Fruit fly (Drosophila melanogaster): ENCODE results near the gene Tmhs.
A peak's percentile ranks its signal among the peaks of the same experiment; 100 is the strongest.

Tmhs gene

dm6 chr3L:1885436-1885835 is at the start of gene Tmhs:
Gene Tmhs (plus strand): TSS chr3L:1885657.
- no peak for TF ChIP-seq CG17801 (GFP tag; optimal IDR thresholded peaks at IDR 0.05; ENCODE audit: partially characterized antibody)

- no peak for TF ChIP-seq CG17801 (GFP tag; optimal IDR thresholded peaks at IDR 0.05; ENCODE audit: partially characterized antibody)
These were observed 43.5 kb upstream of the Tmhs start, which contains the start of gene Cpr62Bc for dm6 chr3L:1841984-1842383. Gene Cpr62Bc (minus strand): TSS chr3L:1842084.

dm6 chr3L:1844600-1844999 is 40.9 kb upstream of the Tmhs start:
- no peak for TF ChIP-seq CG17801 (GFP tag; optimal IDR thresholded peaks at IDR 0.05; ENCODE audit: partially characterized antibody)

DNA sequence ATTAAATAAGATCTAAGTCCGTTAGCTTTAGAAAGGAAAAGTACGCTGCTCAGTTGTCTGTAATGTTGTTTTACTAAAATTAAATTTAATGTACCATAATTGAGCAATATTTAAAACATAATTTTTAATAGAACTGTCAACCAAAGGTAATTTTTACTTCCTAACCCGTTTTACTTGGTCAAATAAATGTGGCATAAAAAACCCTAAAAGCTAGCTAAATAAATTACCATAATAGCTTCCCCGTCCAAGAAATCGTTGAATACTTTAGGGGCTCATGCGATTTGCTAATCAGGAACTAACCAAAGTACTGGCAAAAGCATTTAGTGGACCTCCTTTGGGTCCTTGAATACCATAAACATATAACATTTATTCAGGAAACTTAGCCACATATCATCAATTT is 35.0 kb upstream of the Tmhs start:
- no peak for TF ChIP-seq CG17801 (GFP tag; optimal IDR thresholded peaks at IDR 0.05; ENCODE audit: partially characterized antibody)

- TF ChIP-seq CG17801 (GFP tag; optimal IDR thresholded peaks at IDR 0.05; ENCODE audit: partially characterized antibody) = no peak
These were observed 32.2 kb upstream of the Tmhs start for dm6 chr3L:1853277-1853676.

- no peak for TF ChIP-seq CG17801 (GFP tag; optimal IDR thresholded peaks at IDR 0.05; ENCODE audit: partially characterized antibody)
These were observed 30.0 kb upstream of the Tmhs start, which contains the start of gene CNMa for dm6 chr3L:1855491-1855890. Gene CNMa (minus strand): TSS chr3L:1855591.

DNA sequence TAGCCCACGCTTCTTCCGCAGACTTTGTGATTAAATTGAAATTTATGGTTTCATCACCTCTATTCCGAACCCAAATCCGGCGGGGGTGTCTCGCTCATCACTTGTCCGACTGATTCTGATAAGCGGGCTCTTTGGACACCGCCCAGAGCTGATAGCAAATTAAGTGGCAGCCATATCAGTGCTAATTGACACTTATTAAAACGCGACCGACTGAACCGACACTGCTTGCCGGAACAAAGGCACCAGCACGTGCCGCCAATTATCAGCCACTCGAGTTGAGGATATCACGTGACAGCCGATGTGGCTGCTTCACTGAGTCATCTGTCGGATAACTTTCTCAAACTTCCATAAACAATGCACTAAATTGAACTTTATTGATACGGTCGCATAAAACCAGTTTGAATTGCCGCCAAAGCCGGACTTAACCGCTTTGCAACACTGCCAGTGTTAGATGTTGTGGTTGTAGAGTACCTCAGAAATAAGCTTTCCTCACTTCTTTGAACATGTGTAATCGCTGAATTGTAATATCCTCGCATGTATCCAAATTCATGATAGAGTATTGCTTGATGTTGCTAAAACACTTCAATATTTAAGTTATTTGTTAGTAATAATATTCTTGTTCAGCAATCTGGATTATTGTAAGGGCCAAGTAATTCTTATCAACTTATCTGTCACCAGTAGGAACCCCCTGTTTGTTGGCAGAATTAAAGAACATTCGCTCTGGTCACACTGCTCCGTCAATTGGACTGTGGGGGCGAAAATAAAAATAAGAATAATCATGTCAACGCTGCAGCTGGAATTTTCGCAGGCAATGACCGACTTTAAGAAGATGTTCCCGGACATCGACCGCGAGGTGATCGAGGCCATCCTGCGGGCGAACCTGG is 28.7 kb upstream of the Tmhs start, which contains the start of gene CG12024:
CG12024 (plus strand) TSS at position 699 of the 884 bp plus-strand sequence.
- TF ChIP-seq CG17801 (GFP tag; optimal IDR thresholded peaks at IDR 0.05; ENCODE audit: partially characterized antibody) = peak; percentile 58

DNA sequence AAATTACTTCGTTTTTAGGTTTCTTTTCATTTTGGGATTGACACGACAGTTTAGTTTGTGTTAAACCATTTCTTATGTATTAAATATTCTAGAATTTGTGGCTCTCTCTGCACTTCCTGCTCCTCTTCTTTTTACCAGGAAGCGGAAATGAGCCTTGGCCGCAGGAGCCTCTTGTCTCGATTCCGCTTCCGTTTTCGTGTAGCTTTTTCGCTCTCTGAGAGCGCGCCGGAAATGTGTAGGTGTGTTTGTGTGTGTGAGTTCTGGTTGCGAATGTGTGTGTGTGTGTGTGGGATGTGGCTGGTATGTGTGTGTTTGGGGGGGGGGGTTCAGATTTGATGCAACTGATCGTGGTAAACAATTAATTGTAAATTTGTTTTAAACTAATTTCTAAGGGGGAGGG is 25.9 kb upstream of the Tmhs start:
- peak; percentile 22 for TF ChIP-seq CG17801 (GFP tag; optimal IDR thresholded peaks at IDR 0.05; ENCODE audit: partially characterized antibody)

dm6 chr3L:1860749-1861148 is 24.7 kb upstream of the Tmhs start:
- no peak for TF ChIP-seq CG17801 (GFP tag; optimal IDR thresholded peaks at IDR 0.05; ENCODE audit: partially characterized antibody)

- no peak for TF ChIP-seq CG17801 (GFP tag; optimal IDR thresholded peaks at IDR 0.05; ENCODE audit: partially characterized antibody)
These were observed 24.1 kb upstream of the Tmhs start for dm6 chr3L:1861400-1861793.

DNA sequence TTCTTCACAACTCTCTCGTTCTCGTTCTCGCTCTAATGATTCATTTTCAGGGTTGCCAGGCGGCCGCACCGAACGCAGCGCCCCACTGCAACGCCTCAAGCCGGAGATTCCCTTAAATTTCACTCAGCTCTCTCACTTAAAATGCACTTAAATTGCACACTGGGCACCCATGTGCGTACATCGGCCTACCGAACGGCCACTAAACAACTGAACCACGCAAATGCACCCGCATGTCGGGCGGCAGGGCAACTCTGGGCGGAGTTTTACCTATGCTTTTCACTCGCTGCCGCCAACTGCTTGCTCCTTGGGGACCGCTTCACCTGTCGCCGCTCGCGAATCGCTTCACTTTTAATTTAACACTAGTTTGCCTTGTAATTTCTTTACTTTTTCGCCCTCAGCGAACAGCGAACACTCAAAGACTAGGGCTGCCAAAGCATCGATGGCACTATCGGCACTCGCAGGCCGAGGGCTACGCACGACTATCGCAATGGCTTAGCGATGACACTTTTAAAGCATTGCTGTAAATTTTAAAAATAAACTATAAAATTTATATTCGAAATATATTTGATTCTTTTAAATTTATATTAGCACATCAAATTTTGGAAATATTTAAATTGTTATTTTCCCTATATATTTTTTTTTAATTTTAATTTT is 23.5 kb upstream of the Tmhs start, which contains the start of gene Rap1:
Rap1 (minus strand) TSS at position 446 of the 654 bp plus-strand sequence.
- TF ChIP-seq CG17801 (GFP tag; optimal IDR thresholded peaks at IDR 0.05; ENCODE audit: partially characterized antibody) = peak; percentile 30

- TF ChIP-seq CG17801 (GFP tag; optimal IDR thresholded peaks at IDR 0.05; ENCODE audit: partially characterized antibody) = no peak
These were observed 20.2 kb upstream of the Tmhs start, which contains the start of the genes HBS1 and CG12025 for dm6 chr3L:1865121-1865727. Gene HBS1 (minus strand): TSS chr3L:1865240. Gene CG12025 (plus strand): TSS chr3L:1865430.

DNA sequence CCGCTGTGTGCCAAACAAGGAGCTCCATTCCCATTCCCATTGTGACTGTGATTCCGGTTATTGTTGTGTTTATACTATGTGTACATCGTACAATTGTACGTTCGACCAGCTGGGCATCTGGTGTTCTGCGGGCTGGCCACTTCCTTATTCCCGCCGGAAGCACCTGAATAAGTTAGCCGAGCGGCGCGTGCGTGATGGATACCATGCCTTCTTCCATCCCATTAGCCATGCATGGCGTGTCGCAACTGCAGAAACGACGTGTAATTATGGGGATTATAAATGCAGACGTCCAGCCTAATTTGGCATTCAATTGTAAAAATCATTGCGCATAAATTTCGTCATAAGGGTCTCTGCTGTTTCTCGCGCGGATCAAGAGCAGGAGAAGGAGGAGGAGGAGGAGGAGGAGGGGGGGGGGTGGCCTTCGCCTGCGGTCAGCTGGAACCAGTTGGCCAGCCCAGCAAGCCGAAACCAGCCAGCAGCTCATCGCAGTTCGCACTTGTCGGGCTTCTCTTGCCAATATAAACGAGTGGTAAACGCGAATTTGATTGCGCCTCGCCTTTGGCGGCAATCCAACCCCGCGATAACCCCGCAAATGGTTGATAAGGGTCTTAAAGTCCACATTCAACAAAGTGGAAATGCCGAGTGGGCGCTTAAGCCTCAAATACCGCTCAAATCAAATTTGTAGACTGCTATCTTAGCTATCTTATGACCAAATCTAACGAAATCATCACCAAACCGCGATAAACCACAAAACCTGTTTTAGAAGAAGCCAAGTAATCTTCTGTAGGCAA is 19.2 kb upstream of the Tmhs start:
- no peak for TF ChIP-seq CG17801 (GFP tag; optimal IDR thresholded peaks at IDR 0.05; ENCODE audit: partially characterized antibody)

DNA sequence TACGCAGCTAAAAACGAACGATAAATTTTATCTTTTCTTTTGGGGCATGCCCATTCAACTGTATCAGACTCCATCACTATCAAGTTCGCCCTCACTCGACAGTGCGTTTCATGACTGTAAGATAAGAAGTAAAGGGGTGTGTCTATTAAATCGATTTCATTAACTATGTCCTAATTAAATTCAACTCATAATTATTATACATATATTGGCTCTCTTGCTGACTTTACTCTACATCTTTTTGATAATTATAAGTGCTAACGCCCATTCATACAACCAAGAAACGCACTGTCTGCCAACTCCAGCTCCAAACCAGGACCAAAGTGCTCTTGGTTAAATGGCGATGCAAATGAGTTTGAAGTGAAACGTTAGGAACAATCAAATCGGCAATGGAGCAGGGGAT is 16.6 kb upstream of the Tmhs start:
- TF ChIP-seq CG17801 (GFP tag; optimal IDR thresholded peaks at IDR 0.05; ENCODE audit: partially characterized antibody) = no peak

- TF ChIP-seq CG17801 (GFP tag; optimal IDR thresholded peaks at IDR 0.05; ENCODE audit: partially characterized antibody) = no peak
These were observed 15.7 kb upstream of the Tmhs start, which contains the start of gene CG13924 for dm6 chr3L:1869719-1870118. Gene CG13924 (plus strand): TSS chr3L:1870019.

All from ovary, adult (tissue).